Fruit fly (Drosophila melanogaster) whole organism, embryonic: ENCODE results near the gene pyx.

Experiments used
- Adf1 ChIP-seq: fragments of 200-800 bp; sonication (Bioruptor generic); IDR thresholded peaks from 2 replicates; pipeline ENCODE4 v1.3.6; 2022; ENCODE audit warnings: missing biosample characterization, missing genetic modification characterization
- B-H2 ChIP-seq: fragments of 200-800 bp; sonication (Bioruptor generic); optimal IDR thresholded peaks from 2 replicates; lab custom pipeline; 2018; ENCODE audit warnings: missing biosample characterization, mild to moderate bottlenecking, missing genetic modification characterization
- Bgb ChIP-seq: fragments of 200-800 bp; sonication (Bioruptor generic); IDR thresholded peaks from 2 replicates; pipeline ENCODE4 v1.3.6; 2022; ENCODE audit warnings: missing biosample characterization, missing genetic modification characterization; ENCODE audit not compliant: partially characterized antibody
- BtbVII ChIP-seq: fragments of 200-800 bp; sonication (Bioruptor generic); optimal IDR thresholded peaks from 3 replicates; lab custom pipeline; 2017; ENCODE audit warnings: missing biosample characterization, mild to moderate bottlenecking, missing genetic modification characterization
- CG10543 ChIP-seq: fragments of 200-800 bp; sonication (Bioruptor generic); optimal IDR thresholded peaks from 3 replicates; lab custom pipeline; 2017; ENCODE audit warnings: missing biosample characterization, mild to moderate bottlenecking, missing genetic modification characterization, moderate library complexity
- CG12071 ChIP-seq: fragments of 200-800 bp; sonication (Bioruptor generic); optimal IDR thresholded peaks from 3 replicates; lab custom pipeline; 2018; ENCODE audit warnings: missing biosample characterization, mild to moderate bottlenecking, missing genetic modification characterization
- CG12769 ChIP-seq: fragments of 200-800 bp; sonication (Bioruptor generic); optimal IDR thresholded peaks from 2 replicates; lab custom pipeline; 2019; ENCODE audit warnings: missing biosample characterization, mild to moderate bottlenecking, missing genetic modification characterization, moderate library complexity
- CG13287 ChIP-seq: fragments of 200-800 bp; sonication (Bioruptor generic); IDR thresholded peaks from 2 replicates; pipeline ENCODE4 v1.3.6; 2022; ENCODE audit warnings: missing biosample characterization, missing genetic modification characterization; ENCODE audit not compliant: partially characterized antibody
- CG1529 ChIP-seq: fragments of 200-800 bp; sonication (Bioruptor generic); optimal IDR thresholded peaks from 3 replicates; lab custom pipeline; 2018; ENCODE audit warnings: missing biosample characterization, missing genetic modification characterization
- CG15696 ChIP-seq: fragments of 200-800 bp; sonication (Bioruptor generic); optimal IDR thresholded peaks from 2 replicates; lab custom pipeline; 2019; ENCODE audit warnings: missing biosample characterization, mild to moderate bottlenecking, missing genetic modification characterization, moderate library complexity
- CG16815 ChIP-seq: fragments of 200-800 bp; sonication (Bioruptor generic); optimal IDR thresholded peaks from 3 replicates; lab custom pipeline; 2017; ENCODE audit warnings: missing biosample characterization, mild to moderate bottlenecking, missing genetic modification characterization
- CG31365 ChIP-seq: fragments of 200-800 bp; sonication (Bioruptor generic); optimal IDR thresholded peaks from 2 replicates; lab custom pipeline; 2018; ENCODE audit warnings: missing biosample characterization, mild to moderate bottlenecking, missing genetic modification characterization
- CG3407 ChIP-seq: fragments of 200-800 bp; sonication (Bioruptor generic); optimal IDR thresholded peaks from 2 replicates; lab custom pipeline; 2018; ENCODE audit warnings: missing biosample characterization, mild to moderate bottlenecking, missing genetic modification characterization
- CG34224 ChIP-seq: fragments of 200-800 bp; sonication (Bioruptor generic); IDR thresholded peaks from 3 replicates; pipeline ENCODE4 v1.3.6; 2022; ENCODE audit warnings: missing biosample characterization, missing genetic modification characterization; ENCODE audit not compliant: partially characterized antibody
- CG6791 ChIP-seq: fragments of 200-800 bp; sonication (Bioruptor generic); IDR thresholded peaks from 3 replicates; pipeline ENCODE4 v1.3.6; 2022; ENCODE audit warnings: missing biosample characterization, missing genetic modification characterization; ENCODE audit not compliant: partially characterized antibody
- CG7963 ChIP-seq: fragments of 200-800 bp; sonication (Bioruptor generic); IDR thresholded peaks from 3 replicates; pipeline ENCODE4 v1.3.6; 2022; ENCODE audit warnings: missing biosample characterization, missing genetic modification characterization; ENCODE audit not compliant: partially characterized antibody
- CG9797 ChIP-seq: fragments of 200-800 bp; sonication (Bioruptor generic); optimal IDR thresholded peaks from 3 replicates; lab custom pipeline; 2018; ENCODE audit warnings: missing biosample characterization, mild to moderate bottlenecking, missing genetic modification characterization
- CHES-1-like ChIP-seq: fragments of 200-800 bp; sonication (Bioruptor generic); optimal IDR thresholded peaks from 2 replicates; lab custom pipeline; 2016; ENCODE audit warnings: missing biosample characterization, missing genetic modification characterization
- CTCF ChIP-seq: fragments of 200-800 bp; sonication (Bioruptor generic); optimal IDR thresholded peaks from 2 replicates; lab custom pipeline; 2017; ENCODE audit warnings: missing biosample characterization, mild to moderate bottlenecking, missing genetic modification characterization, moderate library complexity
- D ChIP-seq, 2 experiments: fragments of 200-800 bp in 1 of 2; fragments of >200 bp in 1 of 2; sonication (Bioruptor generic) in 1 of 2; optimal IDR thresholded peaks; 2 replicates in 1 of 2; 3 replicates in 1 of 2; lab custom pipeline; 2017; ENCODE audit warnings: mild to moderate bottlenecking in 1 of 2, missing biosample characterization in 1 of 2, missing genetic modification characterization in 1 of 2, missing genetic modification reagents in 1 of 2
- D19A ChIP-seq: fragments of 200-800 bp; optimal IDR thresholded peaks from 3 replicates; lab custom pipeline; 2019; ENCODE audit warnings: missing biosample characterization, mild to moderate bottlenecking, missing genetic modification characterization, moderate library complexity
- Dll ChIP-seq: fragments of 200-800 bp; sonication (Bioruptor generic); IDR thresholded peaks from 4 replicates; pipeline ENCODE4 v1.3.6; 2022; ENCODE audit warnings: missing biosample characterization, missing genetic modification characterization; ENCODE audit not compliant: partially characterized antibody
- Doc3 ChIP-seq: fragments of 200-800 bp; sonication (Bioruptor generic); IDR thresholded peaks from 3 replicates; pipeline ENCODE4 v1.3.6; 2022; ENCODE audit warnings: missing biosample characterization, missing genetic modification characterization; ENCODE audit not compliant: partially characterized antibody
- Dref ChIP-seq: fragments of 200-800 bp; sonication (Bioruptor generic); IDR thresholded peaks from 2 replicates; pipeline ENCODE4 v1.3.6; 2022; ENCODE audit warnings: missing biosample characterization, missing genetic modification characterization
- Eip74EF ChIP-seq, 2 experiments: fragments of 200-800 bp in 1 of 2; fragments of >200 bp in 1 of 2; sonication (Bioruptor generic) in 1 of 2; optimal IDR thresholded peaks; 2 replicates each; lab custom pipeline; 2017 to 2019; ENCODE audit warnings: missing biosample characterization in 2 of 2, missing genetic modification characterization in 2 of 2, mild to moderate bottlenecking in 1 of 2, moderate library complexity in 1 of 2
- Ets97D ChIP-seq: fragments of 200-800 bp; sonication (Bioruptor generic); optimal IDR thresholded peaks from 3 replicates; lab custom pipeline; 2016; ENCODE audit warnings: missing biosample characterization, missing genetic modification characterization
- MBD-R2 ChIP-seq: fragments of 200-800 bp; sonication (Bioruptor generic); IDR thresholded peaks from 2 replicates; pipeline ENCODE4 v1.3.6; 2022; ENCODE audit warnings: missing biosample characterization, missing genetic modification characterization
- Max ChIP-seq: fragments of 200-800 bp; sonication (Bioruptor generic); optimal IDR thresholded peaks from 2 replicates; lab custom pipeline; 2016; ENCODE audit warnings: missing biosample characterization, mild to moderate bottlenecking, missing genetic modification characterization
- Nf-YC ChIP-seq: fragments of 200-800 bp; optimal IDR thresholded peaks from 3 replicates; lab custom pipeline; 2019; ENCODE audit warnings: missing biosample characterization, mild to moderate bottlenecking, missing genetic modification characterization, moderate library complexity
- Pdp1 ChIP-seq, 2 experiments: fragments of 200-800 bp; sonication (Bioruptor generic); optimal IDR thresholded peaks; 3 replicates each; lab custom pipeline; 2016; ENCODE audit warnings: missing biosample characterization in 2 of 2, missing genetic modification characterization in 2 of 2, mild to moderate bottlenecking in 1 of 2, moderate library complexity in 1 of 2
- Rfx ChIP-seq: fragments of 200-800 bp; sonication (Bioruptor generic); IDR thresholded peaks from 2 replicates; pipeline ENCODE4 v1.3.6; 2022; ENCODE audit warnings: missing biosample characterization, missing genetic modification characterization
- Scr ChIP-seq: fragments of 200-800 bp; sonication (Bioruptor generic); IDR thresholded peaks from 2 replicates; pipeline ENCODE4 v1.3.6; 2022; ENCODE audit warnings: missing biosample characterization, missing genetic modification characterization; ENCODE audit not compliant: partially characterized antibody
- Sin3A ChIP-seq: fragments of >200 bp; optimal IDR thresholded peaks from 2 replicates; lab custom pipeline; 2018
- YL-1 ChIP-seq: fragments of 200-800 bp; sonication (Bioruptor generic); optimal IDR thresholded peaks from 3 replicates; lab custom pipeline; 2017; ENCODE audit warnings: missing biosample characterization, mild to moderate bottlenecking, missing genetic modification characterization
- ato ChIP-seq: fragments of 200-800 bp; sonication (Bioruptor generic); IDR thresholded peaks from 2 replicates; pipeline ENCODE4 v1.3.6; 2022; ENCODE audit warnings: missing biosample characterization, missing genetic modification characterization; ENCODE audit not compliant: partially characterized antibody
- az2 ChIP-seq: fragments of 200-800 bp; sonication (Bioruptor generic); optimal IDR thresholded peaks from 3 replicates; lab custom pipeline; 2016; ENCODE audit warnings: missing biosample characterization, missing genetic modification characterization
- cad ChIP-seq: fragments of >200 bp; optimal IDR thresholded peaks from 2 replicates; lab custom pipeline; 2017; ENCODE audit warnings: missing biosample characterization, missing genetic modification characterization
- dm ChIP-seq: fragments of 200-800 bp; sonication (Bioruptor generic); optimal IDR thresholded peaks from 3 replicates; lab custom pipeline; 2016; ENCODE audit warnings: missing biosample characterization, missing genetic modification characterization
- emc ChIP-seq: fragments of 200-800 bp; sonication (Bioruptor generic); optimal IDR thresholded peaks from 2 replicates; lab custom pipeline; 2016; ENCODE audit warnings: missing biosample characterization, missing genetic modification characterization
- ftz-f1 ChIP-seq: fragments of 200-800 bp; sonication (Bioruptor generic); optimal IDR thresholded peaks from 2 replicates; lab custom pipeline; 2016; ENCODE audit warnings: missing biosample characterization, missing genetic modification characterization
- gem ChIP-seq: fragments of 200-800 bp; sonication (Bioruptor generic); optimal IDR thresholded peaks from 2 replicates; lab custom pipeline; 2019; ENCODE audit warnings: missing biosample characterization, mild to moderate bottlenecking, missing genetic modification characterization, moderate library complexity
- klu ChIP-seq: fragments of 200-800 bp; sonication (Bioruptor generic); IDR thresholded peaks from 2 replicates; pipeline ENCODE4 v1.3.6; 2022; ENCODE audit warnings: missing biosample characterization, missing genetic modification characterization
- knrl ChIP-seq: fragments of 200-800 bp; sonication (Bioruptor generic); IDR thresholded peaks from 3 replicates; pipeline ENCODE4 v1.3.6; 2022; ENCODE audit warnings: missing biosample characterization, missing genetic modification characterization; ENCODE audit not compliant: partially characterized antibody
- mam ChIP-seq: fragments of 200-800 bp; sonication (Bioruptor generic); optimal IDR thresholded peaks from 3 replicates; lab custom pipeline; 2016; ENCODE audit warnings: missing biosample characterization, missing genetic modification characterization
- mld ChIP-seq: fragments of 200-800 bp; sonication (Bioruptor generic); IDR thresholded peaks from 3 replicates; pipeline ENCODE4 v1.3.6; 2022; ENCODE audit warnings: missing biosample characterization, missing genetic modification characterization; ENCODE audit not compliant: partially characterized antibody
- sens ChIP-seq: fragments of 200-800 bp; sonication (Bioruptor generic); peaks from one replicate; lab custom pipeline; 2016; ENCODE audit warnings: missing biosample characterization, missing genetic modification characterization
- stwl ChIP-seq: fragments of 200-800 bp; sonication (Bioruptor generic); optimal IDR thresholded peaks from 3 replicates; lab custom pipeline; 2018; ENCODE audit warnings: missing biosample characterization, mild to moderate bottlenecking, missing genetic modification characterization, moderate library complexity
- unc-4 ChIP-seq: fragments of 200-800 bp; sonication (Bioruptor generic); IDR thresholded peaks from 2 replicates; pipeline ENCODE4 v1.3.6; 2022; ENCODE audit warnings: missing biosample characterization, missing genetic modification characterization; ENCODE audit not compliant: partially characterized antibody
- zen2 ChIP-seq: fragments of 200-800 bp; sonication (Bioruptor generic); IDR thresholded peaks from 3 replicates; pipeline ENCODE4 v1.3.6; 2022; ENCODE audit warnings: missing biosample characterization, missing genetic modification characterization; ENCODE audit not compliant: partially characterized antibody

The pyx gene

dm6 chr3L:262724-263177 lies 39.9 kb upstream of the pyx start (continued):
- no peak for TF ChIP-seq Eip74EF (GFP tag; optimal IDR thresholded peaks at IDR 0.05; lab: Kevin White, UChicago)
- TF ChIP-seq D19A (tag; lab: Kevin White, UChicago), result no peak
- TF ChIP-seq D (optimal IDR thresholded peaks at IDR 0.05; lab: Kevin White, UChicago), result no peak
- no peak for TF ChIP-seq D (GFP tag; optimal IDR thresholded peaks at IDR 0.05; lab: Kevin White, UChicago)
- TF ChIP-seq CG10543 (GFP tag; lab: Kevin White, UChicago), result no peak
- peak; percentile 85 for TF ChIP-seq Dll
- peak in 1 of 2 experiments; percentile 63 for TF ChIP-seq Pdp1 (GFP tag; optimal IDR thresholded peaks at IDR 0.05; lab: Kevin White, UChicago)
- TF ChIP-seq Adf1 (GFP tag; lab: Robert Waterston, UW), result 0 out of 2 replicates have a peak, but pooled peaks have one; percentile 7
- no peak for TF ChIP-seq klu (GFP tag; lab: Robert Waterston, UW)
- peak; percentile 85 for TF ChIP-seq YL-1 (GFP tag; lab: Kevin White, UChicago)
- TF ChIP-seq CG6791 (GFP tag; lab: Robert Waterston, UW), result peak; percentile 89
- TF ChIP-seq ftz-f1, result peak; percentile 29
- TF ChIP-seq knrl (GFP tag; lab: Robert Waterston, UW), result peak; percentile 84
- peak; percentile 98 for TF ChIP-seq dm
- TF ChIP-seq CG9797 (GFP tag; lab: Kevin White, UChicago), result peak; percentile 27
- TF ChIP-seq unc-4 (GFP tag; lab: Robert Waterston, UW), result peak; percentile 88
- no peak for TF ChIP-seq CG16815 (GFP tag; lab: Kevin White, UChicago)
- TF ChIP-seq CG13287 (GFP tag; lab: Robert Waterston, UW), result peak; percentile 90
- TF ChIP-seq Sin3A (lab: Kevin White, UChicago), result peak; percentile 18
- TF ChIP-seq Doc3 (GFP tag; lab: Robert Waterston, UW), result peak; percentile 73; the same call in 2 of the 3 replicates
- TF ChIP-seq emc (GFP tag; lab: Kevin White, UChicago), result no peak
- TF ChIP-seq cad (GFP tag; lab: Kevin White, UChicago), result no peak
- TF ChIP-seq Nf-YC, result peak; percentile 43
- TF ChIP-seq az2, result no peak
- no peak for TF ChIP-seq BtbVII (GFP tag; lab: Kevin White, UChicago)
- peak; percentile 87 for TF ChIP-seq Dref
- peak; percentile 8 for TF ChIP-seq CHES-1-like (GFP tag; lab: Kevin White, UChicago)
- TF ChIP-seq B-H2, result peak; percentile 13
- TF ChIP-seq sens (GFP tag; lab: Kevin White, UChicago), result peak; percentile 80
- TF ChIP-seq CG7963 (GFP tag; lab: Robert Waterston, UW), result peak; percentile 66; the same call in 2 of the 3 replicates
- no peak for TF ChIP-seq gem
- TF ChIP-seq Max (GFP tag; lab: Kevin White, UChicago), result peak; percentile 85
- peak; percentile 84 for TF ChIP-seq zen2 (GFP tag; lab: Robert Waterston, UW)
- TF ChIP-seq CG1529 (GFP tag; lab: Kevin White, UChicago), result no peak
- peak; percentile 19 for TF ChIP-seq CG12769 (tag; lab: Kevin White, UChicago)
- TF ChIP-seq Ets97D (GFP tag; lab: Kevin White, UChicago), result peak; percentile 28
- no peak for TF ChIP-seq CG12071 (GFP tag; lab: Kevin White, UChicago)
- peak; percentile 83 for TF ChIP-seq CG34224 (GFP tag; lab: Robert Waterston, UW)
- peak; percentile 43; the same call in 1 of the 2 replicates for TF ChIP-seq Rfx
- peak; percentile 77 for TF ChIP-seq ato (GFP tag; lab: Robert Waterston, UW)
- TF ChIP-seq Scr, result peak; percentile 89
- TF ChIP-seq CG31365 (tag; lab: Kevin White, UChicago), result no peak
- TF ChIP-seq mld, result peak; percentile 55; the same call in 1 of the 3 replicates
- TF ChIP-seq Bgb (GFP tag; lab: Robert Waterston, UW), result peak; percentile 81
- no peak for TF ChIP-seq CG3407 (GFP tag; lab: Kevin White, UChicago)
- TF ChIP-seq CG15696 (tag; lab: Kevin White, UChicago), result no peak
- TF ChIP-seq stwl (tag; lab: Kevin White, UChicago), result peak; percentile 25
- TF ChIP-seq mam, result no peak
- TF ChIP-seq MBD-R2, result peak; percentile 51; the same call in 1 of the 2 replicates
- peak; percentile 11 for TF ChIP-seq CTCF (GFP tag; lab: Kevin White, UChicago)
